Fruit fly (Drosophila melanogaster) whole organism, prepupa: ENCODE data around the gene CG7378.
A peak's percentile ranks its signal among the peaks of the same experiment; 100 is the strongest.

Experiments used
- CG10631 ChIP-seq: fragments of 200-800 bp; sonication (Bioruptor generic); optimal IDR thresholded peaks from 2 replicates; lab custom pipeline; 2016; ENCODE audit warnings: missing biosample characterization, missing genetic modification characterization
- CG10669 ChIP-seq: fragments of 200-800 bp; sonication (Bioruptor generic); optimal IDR thresholded peaks from 3 replicates; lab custom pipeline; 2018; ENCODE audit warnings: missing biosample characterization, mild to moderate bottlenecking, missing genetic modification characterization, moderate library complexity
- CG11762 ChIP-seq: fragments of 200-800 bp; sonication (Bioruptor generic); optimal IDR thresholded peaks from 3 replicates; lab custom pipeline; 2016; ENCODE audit warnings: missing biosample characterization, missing genetic modification characterization; ENCODE audit not compliant: insufficient read depth
- CG15336 ChIP-seq: fragments of 200-800 bp; sonication (Bioruptor generic); IDR thresholded peaks from 2 replicates; pipeline ENCODE4 v1.3.6; 2022; ENCODE audit warnings: missing biosample characterization, missing genetic modification characterization
- CG1621 ChIP-seq: fragments of 200-800 bp; sonication (Bioruptor generic); optimal IDR thresholded peaks from 3 replicates; lab custom pipeline; 2018; ENCODE audit warnings: missing biosample characterization, mild to moderate bottlenecking, missing genetic modification characterization
- CG16779 ChIP-seq: fragments of 200-800 bp; sonication (Bioruptor generic); optimal IDR thresholded peaks from 3 replicates; lab custom pipeline; 2017; ENCODE audit warnings: missing biosample characterization, mild to moderate bottlenecking, missing genetic modification characterization
- CG31627 ChIP-seq: fragments of 200-800 bp; sonication (Bioruptor generic); optimal IDR thresholded peaks from 3 replicates; lab custom pipeline; 2016; ENCODE audit warnings: missing biosample characterization, missing genetic modification characterization
- CG34406 ChIP-seq: fragments of 200-800 bp; sonication (Bioruptor generic); optimal IDR thresholded peaks from 3 replicates; lab custom pipeline; 2016; ENCODE audit warnings: missing biosample characterization, missing genetic modification characterization
- CG3919 ChIP-seq: fragments of 200-800 bp; sonication (Bioruptor generic); optimal IDR thresholded peaks from 3 replicates; lab custom pipeline; 2016; ENCODE audit warnings: missing biosample characterization, missing genetic modification characterization
- CG4318 ChIP-seq: fragments of 200-800 bp; sonication (Bioruptor generic); optimal IDR thresholded peaks from 3 replicates; lab custom pipeline; 2017; ENCODE audit warnings: missing biosample characterization, mild to moderate bottlenecking, missing genetic modification characterization
- CG6163 ChIP-seq: fragments of 200-800 bp; sonication (Bioruptor generic); IDR thresholded peaks from 3 replicates; pipeline ENCODE4 v1.3.6; 2022; ENCODE audit warnings: missing biosample characterization, missing genetic modification characterization
- CG6276 ChIP-seq: fragments of 200-800 bp; sonication (Bioruptor generic); optimal IDR thresholded peaks from 2 replicates; lab custom pipeline; 2017; ENCODE audit warnings: missing biosample characterization, mild to moderate bottlenecking, missing genetic modification characterization
- CG6792 ChIP-seq: fragments of 200-800 bp; sonication (Bioruptor generic); optimal IDR thresholded peaks from 3 replicates; lab custom pipeline; 2016; ENCODE audit warnings: missing biosample characterization, missing genetic modification characterization
- CG6808 ChIP-seq: fragments of 200-800 bp; sonication (Bioruptor generic); optimal IDR thresholded peaks from 3 replicates; lab custom pipeline; 2017; ENCODE audit warnings: missing biosample characterization, missing genetic modification characterization, mild to moderate bottlenecking, moderate library complexity, missing genetic modification reagents
- CG6854 ChIP-seq: fragments of 200-800 bp; sonication (Bioruptor generic); optimal IDR thresholded peaks from 2 replicates; lab custom pipeline; 2017; ENCODE audit warnings: missing biosample characterization, mild to moderate bottlenecking, missing genetic modification characterization
- CG7368 ChIP-seq: fragments of 200-800 bp; sonication (Bioruptor generic); optimal IDR thresholded peaks from 3 replicates; lab custom pipeline; 2016; ENCODE audit warnings: missing biosample characterization, missing genetic modification characterization
- CG8119 ChIP-seq: fragments of 200-800 bp; sonication (Bioruptor generic); IDR thresholded peaks from 3 replicates; pipeline ENCODE4 v1.3.6; 2022; ENCODE audit warnings: missing biosample characterization, missing genetic modification characterization
- CG8319 ChIP-seq: fragments of 200-800 bp; sonication (Bioruptor generic); optimal IDR thresholded peaks from 3 replicates; lab custom pipeline; 2016; ENCODE audit warnings: missing biosample characterization, missing genetic modification characterization
- CG8632 ChIP-seq: fragments of 200-800 bp; sonication (Bioruptor generic); optimal IDR thresholded peaks from 3 replicates; lab custom pipeline; 2016; ENCODE audit warnings: missing biosample characterization, missing genetic modification characterization
- CG9139 ChIP-seq: fragments of 200-800 bp; sonication (Bioruptor generic); optimal IDR thresholded peaks from 3 replicates; lab custom pipeline; 2017; ENCODE audit warnings: missing biosample characterization, mild to moderate bottlenecking, missing genetic modification characterization
- Eip75B ChIP-seq: fragments of 200-800 bp; sonication (Bioruptor generic); optimal IDR thresholded peaks from 3 replicates; lab custom pipeline; 2016; ENCODE audit warnings: missing biosample characterization, missing genetic modification characterization
- Eip78C ChIP-seq: fragments of 200-800 bp; sonication (Bioruptor generic); peaks from one replicate; lab custom pipeline; 2016; ENCODE audit warnings: missing biosample characterization, missing genetic modification characterization
- Eip93F ChIP-seq: fragments of 200-800 bp; sonication (Bioruptor generic); optimal IDR thresholded peaks from 2 replicates; lab custom pipeline; 2016; ENCODE audit warnings: missing biosample characterization, mild to moderate bottlenecking, missing genetic modification characterization
- Ets21C ChIP-seq: fragments of 200-800 bp; sonication (Bioruptor generic); optimal IDR thresholded peaks from 3 replicates; lab custom pipeline; 2016; ENCODE audit warnings: missing biosample characterization, missing genetic modification characterization
- Ets96B ChIP-seq: fragments of 200-800 bp; optimal IDR thresholded peaks from 2 replicates; lab custom pipeline; 2019; ENCODE audit warnings: missing biosample characterization, mild to moderate bottlenecking, missing genetic modification characterization, moderate library complexity
- Gug ChIP-seq: fragments of 200-800 bp; sonication (Bioruptor generic); IDR thresholded peaks from 2 replicates; pipeline ENCODE4 v1.3.6; 2022; ENCODE audit warnings: missing biosample characterization, missing genetic modification characterization
- Hr38 ChIP-seq: sonication (Bioruptor generic); optimal IDR thresholded peaks from 2 replicates; lab custom pipeline; 2016; ENCODE audit warnings: missing biosample characterization, missing genetic modification characterization
- Hr39 ChIP-seq: fragments of 200-800 bp; sonication (Bioruptor generic); optimal IDR thresholded peaks from 2 replicates; lab custom pipeline; 2016; ENCODE audit warnings: missing biosample characterization, missing genetic modification characterization
- Hr4 ChIP-seq: fragments of 200-800 bp; sonication (Bioruptor generic); optimal IDR thresholded peaks from 3 replicates; lab custom pipeline; 2016; ENCODE audit warnings: missing biosample characterization, missing genetic modification characterization
- Lpt ChIP-seq: fragments of 200-800 bp; sonication (Bioruptor generic); optimal IDR thresholded peaks from 3 replicates; lab custom pipeline; 2016; ENCODE audit warnings: missing biosample characterization, missing genetic modification characterization
- Met ChIP-seq: fragments of 200-800 bp; sonication (Bioruptor generic); optimal IDR thresholded peaks from 3 replicates; lab custom pipeline; 2016; ENCODE audit warnings: missing biosample characterization, missing genetic modification characterization
- OdsH ChIP-seq: fragments of 200-800 bp; sonication (Bioruptor generic); optimal IDR thresholded peaks from 3 replicates; lab custom pipeline; 2016; ENCODE audit warnings: missing biosample characterization, missing genetic modification characterization
- Smox ChIP-seq: fragments of 200-800 bp; sonication (Bioruptor generic); optimal IDR thresholded peaks from 3 replicates; lab custom pipeline; 2016; ENCODE audit warnings: missing biosample characterization, missing genetic modification characterization
- Sox102F ChIP-seq: fragments of 200-800 bp; sonication (Bioruptor generic); optimal IDR thresholded peaks from 2 replicates; lab custom pipeline; 2016; ENCODE audit warnings: missing biosample characterization, mild to moderate bottlenecking, missing genetic modification characterization
- Sox15 ChIP-seq: fragments of 200-800 bp; sonication (Bioruptor generic); optimal IDR thresholded peaks from 3 replicates; lab custom pipeline; 2016; ENCODE audit warnings: missing biosample characterization, missing genetic modification characterization
- achi ChIP-seq: fragments of 200-800 bp; sonication (Bioruptor generic); optimal IDR thresholded peaks from 3 replicates; lab custom pipeline; 2016; ENCODE audit warnings: missing biosample characterization, missing genetic modification characterization
- acj6 ChIP-seq: fragments of 200-800 bp; sonication (Bioruptor generic); optimal IDR thresholded peaks from 3 replicates; lab custom pipeline; 2016; ENCODE audit warnings: missing biosample characterization, missing genetic modification characterization
- dac ChIP-seq: fragments of 200-800 bp; sonication (Bioruptor generic); optimal IDR thresholded peaks from 2 replicates; lab custom pipeline; 2017; ENCODE audit warnings: missing biosample characterization, mild to moderate bottlenecking, missing genetic modification characterization
- eg ChIP-seq: fragments of 200-800 bp; sonication (Bioruptor generic); IDR thresholded peaks from 3 replicates; pipeline ENCODE4 v1.3.6; 2022; ENCODE audit warnings: missing biosample characterization, missing genetic modification characterization
- esn ChIP-seq: fragments of 200-800 bp; sonication (Bioruptor generic); optimal IDR thresholded peaks from 2 replicates; lab custom pipeline; 2016; ENCODE audit warnings: missing biosample characterization, mild to moderate bottlenecking, missing genetic modification characterization, moderate library complexity
- fd59A ChIP-seq: fragments of 200-800 bp; sonication (Bioruptor generic); optimal IDR thresholded peaks from 2 replicates; lab custom pipeline; 2017; ENCODE audit warnings: missing biosample characterization, mild to moderate bottlenecking, missing genetic modification characterization, missing genetic modification reagents
- fd85E ChIP-seq: fragments of 200-800 bp; sonication (Bioruptor generic); optimal IDR thresholded peaks from 3 replicates; lab custom pipeline; 2016; ENCODE audit warnings: missing biosample characterization, missing genetic modification characterization
- fkh ChIP-seq: fragments of 200-800 bp; sonication (Bioruptor generic); optimal IDR thresholded peaks from 3 replicates; lab custom pipeline; 2017; ENCODE audit warnings: missing biosample characterization, mild to moderate bottlenecking, missing genetic modification characterization, moderate library complexity
- lz ChIP-seq: fragments of 200-800 bp; sonication (Bioruptor generic); optimal IDR thresholded peaks from 3 replicates; lab custom pipeline; 2016; ENCODE audit warnings: missing biosample characterization, missing genetic modification characterization
- net ChIP-seq: fragments of 200-800 bp; sonication (Bioruptor generic); optimal IDR thresholded peaks from 3 replicates; lab custom pipeline; 2016; ENCODE audit warnings: missing biosample characterization, missing genetic modification characterization
- pdm3 ChIP-seq: fragments of 200-800 bp; sonication (Bioruptor generic); optimal IDR thresholded peaks from 3 replicates; lab custom pipeline; 2016; ENCODE audit warnings: missing biosample characterization, missing genetic modification characterization
- spab ChIP-seq: fragments of 200-800 bp; sonication (Bioruptor generic); optimal IDR thresholded peaks from 2 replicates; lab custom pipeline; 2017; ENCODE audit warnings: missing biosample characterization, mild to moderate bottlenecking, missing genetic modification characterization, missing genetic modification reagents
- svp ChIP-seq: fragments of 200-800 bp; sonication (Bioruptor generic); peaks from one replicate; lab custom pipeline; 2016; ENCODE audit warnings: missing biosample characterization, missing genetic modification characterization
- topi ChIP-seq: fragments of 200-800 bp; sonication (Bioruptor generic); optimal IDR thresholded peaks from 3 replicates; lab custom pipeline; 2016; ENCODE audit warnings: missing biosample characterization, missing genetic modification characterization
- vri ChIP-seq: fragments of 200-800 bp; sonication (Bioruptor generic); optimal IDR thresholded peaks from 3 replicates; lab custom pipeline; 2016; ENCODE audit warnings: missing biosample characterization, mild to moderate bottlenecking, missing genetic modification characterization

CG7378 gene

dm6 chrX:18923531-18923930 lies 23.3 kb downstream of the CG7378 start (continued):
- TF ChIP-seq vri (GFP tag; lab: Kevin White, UChicago): no peak
- peak; percentile 77 for TF ChIP-seq Ets96B
- TF ChIP-seq Met: peak; percentile 46
- TF ChIP-seq CG8632 (GFP tag; lab: Kevin White, UChicago): peak; percentile 48
- TF ChIP-seq Ets21C (GFP tag; lab: Kevin White, UChicago): peak; percentile 25
- no peak for TF ChIP-seq fkh
- peak; percentile 58 for TF ChIP-seq CG6792 (GFP tag; lab: Kevin White, UChicago)
- peak; percentile 26 for TF ChIP-seq CG16779 (tag; lab: Kevin White, UChicago)
- peak; percentile 37 for TF ChIP-seq Sox15 (GFP tag; lab: Kevin White, UChicago)
- TF ChIP-seq acj6 (GFP tag; lab: Kevin White, UChicago): peak; percentile 72
- TF ChIP-seq CG4318 (GFP tag; lab: Kevin White, UChicago): peak; percentile 21
- TF ChIP-seq Lpt: peak; percentile 37
- peak; percentile 72 for TF ChIP-seq CG3919 (GFP tag; lab: Kevin White, UChicago)
- TF ChIP-seq CG9139 (GFP tag; lab: Kevin White, UChicago): peak; percentile 62
- TF ChIP-seq Smox (GFP tag; lab: Kevin White, UChicago): peak; percentile 38
- TF ChIP-seq CG10631 (GFP tag; lab: Kevin White, UChicago): peak; percentile 77
- peak; percentile 49 for TF ChIP-seq net (GFP tag; lab: Kevin White, UChicago)

- TF ChIP-seq svp (GFP tag; lab: Kevin White, UChicago): peak; percentile 88
- TF ChIP-seq pdm3 (GFP tag; lab: Kevin White, UChicago): peak; percentile 65
- peak; percentile 68 for TF ChIP-seq CG8632 (GFP tag; lab: Kevin White, UChicago)
- peak; percentile 54 for TF ChIP-seq CG11762 (GFP tag; lab: Kevin White, UChicago)
- peak; percentile 73 for TF ChIP-seq Met
- TF ChIP-seq Eip78C (GFP tag; lab: Kevin White, UChicago): peak; percentile 95
- TF ChIP-seq CG6792 (GFP tag; lab: Kevin White, UChicago): peak; percentile 69
- peak; percentile 79 for TF ChIP-seq CG4318 (GFP tag; lab: Kevin White, UChicago)
- peak; percentile 76 for TF ChIP-seq topi (GFP tag; lab: Kevin White, UChicago)
- peak; percentile 24 for TF ChIP-seq Sox15 (GFP tag; lab: Kevin White, UChicago)
- TF ChIP-seq spab: peak; percentile 70
- peak; percentile 14 for TF ChIP-seq CG7368 (GFP tag; lab: Kevin White, UChicago)
- peak; percentile 70 for TF ChIP-seq fd59A (GFP tag; lab: Kevin White, UChicago)
- TF ChIP-seq Eip75B (GFP tag; lab: Kevin White, UChicago): peak; percentile 67
- TF ChIP-seq CG6854 (GFP tag; lab: Kevin White, UChicago): no peak
- TF ChIP-seq CG6808 (GFP tag; lab: Kevin White, UChicago): peak; percentile 69
- no peak for TF ChIP-seq Eip93F
- peak; percentile 44 for TF ChIP-seq CG31627 (GFP tag; lab: Kevin White, UChicago)
- peak; percentile 74 for TF ChIP-seq CG6276
- TF ChIP-seq Smox (GFP tag; lab: Kevin White, UChicago): peak; percentile 77
- TF ChIP-seq Hr38: no peak
- peak; percentile 75 for TF ChIP-seq Hr4 (GFP tag; lab: Kevin White, UChicago)
- no peak for TF ChIP-seq CG8319 (GFP tag; lab: Kevin White, UChicago)
- peak; percentile 74 for TF ChIP-seq achi (GFP tag; lab: Kevin White, UChicago)
- no peak for TF ChIP-seq CG6163
- peak; percentile 74 for TF ChIP-seq OdsH (GFP tag; lab: Kevin White, UChicago)
- peak; percentile 79 for TF ChIP-seq esn (GFP tag; lab: Kevin White, UChicago)
- peak; percentile 61 for TF ChIP-seq Hr39 (GFP tag; lab: Kevin White, UChicago)
- TF ChIP-seq CG8119 (GFP tag; lab: Robert Waterston, UW): peak; percentile 79
- TF ChIP-seq CG34406 (GFP tag; lab: Kevin White, UChicago): peak; percentile 62
- no peak for TF ChIP-seq fd85E (GFP tag; lab: Kevin White, UChicago)
- peak; percentile 17 for TF ChIP-seq vri (GFP tag; lab: Kevin White, UChicago)
- TF ChIP-seq lz (GFP tag; lab: Kevin White, UChicago): peak; percentile 72
- TF ChIP-seq Sox102F (GFP tag; lab: Kevin White, UChicago): peak; percentile 61
- TF ChIP-seq CG3919 (GFP tag; lab: Kevin White, UChicago): peak; percentile 63
- peak; percentile 62 for TF ChIP-seq dac (GFP tag; lab: Kevin White, UChicago)
- peak; percentile 8 for TF ChIP-seq CG1621
- no peak for TF ChIP-seq fkh
- peak; percentile 73 for TF ChIP-seq CG15336 (GFP tag; lab: Robert Waterston, UW)
- TF ChIP-seq Gug: peak; percentile 36; the same call in 1 of the 2 replicates
- TF ChIP-seq eg (GFP tag; lab: Robert Waterston, UW): peak; percentile 49; the same call in 2 of the 3 replicates
- TF ChIP-seq CG10669 (GFP tag; lab: Kevin White, UChicago): peak; percentile 58
Observed at dm6 chrX:18924713-18925112, 24.5 kb downstream of the CG7378 start.
